Fruit fly (Drosophila melanogaster) whole organism, embryonic: ENCODE results near the gene cv-c.

Experiments used
- Aef1 ChIP-seq: fragments of 200-800 bp; sonication (Bioruptor generic); IDR thresholded peaks from 3 replicates; pipeline ENCODE4 v1.3.6; 2022; ENCODE audit warnings: missing biosample characterization, missing genetic modification characterization
- Asciz ChIP-seq: fragments of 200-800 bp; sonication (Bioruptor generic); optimal IDR thresholded peaks from 2 replicates; lab custom pipeline; 2017; ENCODE audit warnings: missing biosample characterization, mild to moderate bottlenecking, missing genetic modification characterization, missing genetic modification reagents
- B-H2 ChIP-seq: fragments of 200-800 bp; sonication (Bioruptor generic); optimal IDR thresholded peaks from 2 replicates; lab custom pipeline; 2018; ENCODE audit warnings: missing biosample characterization, mild to moderate bottlenecking, missing genetic modification characterization
- CG10366 ChIP-seq: fragments of 200-800 bp; sonication (Bioruptor generic); IDR thresholded peaks from 2 replicates; pipeline ENCODE4 v1.3.6; 2022; ENCODE audit warnings: missing biosample characterization, missing genetic modification characterization
- CG10462 ChIP-seq: fragments of 200-800 bp; sonication (Bioruptor generic); optimal IDR thresholded peaks from 2 replicates; lab custom pipeline; 2016; ENCODE audit warnings: missing biosample characterization, missing genetic modification characterization
- CG13296 ChIP-seq: fragments of 200-800 bp; sonication (Bioruptor generic); optimal IDR thresholded peaks from 3 replicates; lab custom pipeline; 2018; ENCODE audit warnings: missing biosample characterization, mild to moderate bottlenecking, missing genetic modification characterization
- CG14860 ChIP-seq: fragments of 200-800 bp; sonication (Bioruptor generic); IDR thresholded peaks from 3 replicates; pipeline ENCODE4 v1.3.6; 2022; ENCODE audit warnings: missing biosample characterization, missing genetic modification characterization; ENCODE audit not compliant: partially characterized antibody
- CG1603 ChIP-seq: fragments of 200-800 bp; sonication (Bioruptor generic); optimal IDR thresholded peaks from 2 replicates; lab custom pipeline; 2019; ENCODE audit warnings: missing biosample characterization, mild to moderate bottlenecking, missing genetic modification characterization, moderate library complexity
- CG1647 ChIP-seq: fragments of 200-800 bp; sonication (Bioruptor generic); optimal IDR thresholded peaks from 3 replicates; lab custom pipeline; 2016; ENCODE audit warnings: missing biosample characterization, missing genetic modification characterization
- CG17385 ChIP-seq: fragments of 200-800 bp; sonication (Bioruptor generic); optimal IDR thresholded peaks from 3 replicates; lab custom pipeline; 2018; ENCODE audit warnings: missing biosample characterization, mild to moderate bottlenecking, missing genetic modification characterization
- CG2202 ChIP-seq: fragments of 200-800 bp; sonication (Bioruptor generic); optimal IDR thresholded peaks from 2 replicates; lab custom pipeline; 2018; ENCODE audit warnings: missing biosample characterization, mild to moderate bottlenecking, missing genetic modification characterization
- CG3281 ChIP-seq: fragments of 200-800 bp; sonication (Bioruptor generic); optimal IDR thresholded peaks from 3 replicates; lab custom pipeline; 2017; ENCODE audit warnings: missing biosample characterization, mild to moderate bottlenecking, missing genetic modification characterization
- CG3726 ChIP-seq: fragments of 200-800 bp; sonication (Bioruptor generic); IDR thresholded peaks from 3 replicates; pipeline ENCODE4, ENCODE4 v1.3.6; 2022; ENCODE audit warnings: missing biosample characterization, missing genetic modification characterization
- CG7839 ChIP-seq: fragments of 200-800 bp; sonication (Bioruptor generic); optimal IDR thresholded peaks from 3 replicates; lab custom pipeline; 2018; ENCODE audit warnings: missing biosample characterization, mild to moderate bottlenecking, missing genetic modification characterization, moderate library complexity
- CG8944 ChIP-seq: fragments of 200-800 bp; sonication (Bioruptor generic); optimal IDR thresholded peaks from 3 replicates; lab custom pipeline; 2016; ENCODE audit warnings: missing biosample characterization, missing genetic modification characterization
- CoRest ChIP-seq: fragments of 200-800 bp; sonication (Bioruptor generic); optimal IDR thresholded peaks from 3 replicates; lab custom pipeline; 2018; ENCODE audit warnings: missing biosample characterization, mild to moderate bottlenecking, missing genetic modification characterization, moderate library complexity
- D19B ChIP-seq: fragments of 200-800 bp; sonication (Bioruptor generic); optimal IDR thresholded peaks from 2 replicates; lab custom pipeline; 2017; ENCODE audit warnings: missing biosample characterization, mild to moderate bottlenecking, missing genetic modification characterization
- Deaf1 ChIP-seq: fragments of 200-800 bp; optimal IDR thresholded peaks from 3 replicates; lab custom pipeline; 2019; ENCODE audit warnings: missing biosample characterization, mild to moderate bottlenecking, missing genetic modification characterization, moderate library complexity
- Dref ChIP-seq: fragments of 200-800 bp; sonication (Bioruptor generic); IDR thresholded peaks from 2 replicates; pipeline ENCODE4 v1.3.6; 2022; ENCODE audit warnings: missing biosample characterization, missing genetic modification characterization
- Elba2 ChIP-seq: fragments of 200-800 bp; sonication (Bioruptor generic); optimal IDR thresholded peaks from 3 replicates; lab custom pipeline; 2016; ENCODE audit warnings: missing biosample characterization, missing genetic modification characterization
- Ets65A ChIP-seq: fragments of 200-800 bp; sonication (Bioruptor generic); peaks from one replicate; lab custom pipeline; 2016; ENCODE audit warnings: missing biosample characterization, missing genetic modification characterization
- Ets97D ChIP-seq: fragments of 200-800 bp; sonication (Bioruptor generic); optimal IDR thresholded peaks from 3 replicates; lab custom pipeline; 2016; ENCODE audit warnings: missing biosample characterization, missing genetic modification characterization
- Gug ChIP-seq: fragments of 200-800 bp; sonication (Bioruptor generic); IDR thresholded peaks from 4 replicates; pipeline ENCODE4 v1.3.6; 2022; ENCODE audit warnings: missing biosample characterization, missing genetic modification characterization
- H15 ChIP-seq: fragments of 200-800 bp; sonication (Bioruptor generic); IDR thresholded peaks from 3 replicates; pipeline ENCODE4 v1.3.6; 2022; ENCODE audit warnings: missing biosample characterization, missing genetic modification characterization
- HLH4C ChIP-seq: fragments of 200-800 bp; sonication (Bioruptor generic); IDR thresholded peaks from 3 replicates; pipeline ENCODE4 v1.3.6; 2022; ENCODE audit warnings: missing biosample characterization, missing genetic modification characterization; ENCODE audit not compliant: partially characterized antibody
- Hr51 ChIP-seq, 2 experiments: fragments of 200-800 bp; sonication (Bioruptor generic); optimal IDR thresholded peaks; 2 replicates in 1 of 2; 3 replicates in 1 of 2; lab custom pipeline; 2016 to 2018; ENCODE audit warnings: missing biosample characterization in 2 of 2, missing genetic modification characterization in 2 of 2, mild to moderate bottlenecking in 1 of 2, moderate library complexity in 1 of 2
- MBD-R2 ChIP-seq: fragments of 200-800 bp; sonication (Bioruptor generic); IDR thresholded peaks from 2 replicates; pipeline ENCODE4 v1.3.6; 2022; ENCODE audit warnings: missing biosample characterization, missing genetic modification characterization
- Mes4 ChIP-seq: fragments of 200-800 bp; sonication (Bioruptor generic); optimal IDR thresholded peaks from 2 replicates; lab custom pipeline; 2016; ENCODE audit warnings: missing biosample characterization, missing genetic modification characterization
- Myb ChIP-seq: fragments of 200-800 bp; sonication (Bioruptor generic); optimal IDR thresholded peaks from 2 replicates; lab custom pipeline; 2016; ENCODE audit warnings: missing biosample characterization, missing genetic modification characterization
- NC2α ChIP-seq: fragments of 200-800 bp; sonication (Bioruptor generic); optimal IDR thresholded peaks from 2 replicates; lab custom pipeline; 2016; ENCODE audit warnings: missing biosample characterization, missing genetic modification characterization
- PHDP ChIP-seq: fragments of 200-800 bp; sonication (Bioruptor generic); optimal IDR thresholded peaks from 3 replicates; lab custom pipeline; 2018; ENCODE audit warnings: missing biosample characterization, mild to moderate bottlenecking, missing genetic modification characterization, moderate library complexity
- Taf1 ChIP-seq: fragments of 200-800 bp; sonication (Bioruptor generic); IDR thresholded peaks from 2 replicates; pipeline ENCODE4 v1.3.6; 2022; ENCODE audit warnings: missing biosample characterization, missing genetic modification characterization
- Vsx1 ChIP-seq: fragments of 200-800 bp; sonication (Bioruptor generic); optimal IDR thresholded peaks from 2 replicates; lab custom pipeline; 2017; ENCODE audit warnings: missing biosample characterization, mild to moderate bottlenecking, missing genetic modification characterization, missing genetic modification reagents
- bsh ChIP-seq, 2 experiments: fragments of 200-800 bp; sonication (Bioruptor generic); optimal IDR thresholded peaks; 2 replicates each; lab custom pipeline; 2017 to 2018; ENCODE audit warnings: mild to moderate bottlenecking in 2 of 2, missing biosample characterization in 2 of 2, missing genetic modification characterization in 2 of 2, moderate library complexity in 1 of 2
- en ChIP-seq: fragments of 200-800 bp; sonication (Bioruptor generic); optimal IDR thresholded peaks from 2 replicates; lab custom pipeline; 2016; ENCODE audit warnings: missing biosample characterization, missing genetic modification characterization
- fru ChIP-seq: fragments of >200 bp; optimal IDR thresholded peaks from 2 replicates; lab custom pipeline; 2017
- ftz-f1 ChIP-seq: fragments of 200-800 bp; sonication (Bioruptor generic); optimal IDR thresholded peaks from 2 replicates; lab custom pipeline; 2016; ENCODE audit warnings: missing biosample characterization, missing genetic modification characterization
- knrl ChIP-seq: fragments of 200-800 bp; sonication (Bioruptor generic); IDR thresholded peaks from 3 replicates; pipeline ENCODE4 v1.3.6; 2022; ENCODE audit warnings: missing biosample characterization, missing genetic modification characterization; ENCODE audit not compliant: partially characterized antibody
- lola ChIP-seq, 3 experiments: fragments of >200 bp in 2 of 3; fragments of 200-800 bp in 1 of 3; sonication (Bioruptor generic) in 1 of 3; optimal IDR thresholded peaks; 2 replicates each; lab custom pipeline; 2017 to 2019; ENCODE audit warnings: missing biosample characterization in 3 of 3, missing genetic modification characterization in 3 of 3, mild to moderate bottlenecking in 1 of 3, moderate library complexity in 1 of 3
- lov ChIP-seq, 2 experiments: fragments of 200-800 bp in 1 of 2; fragments of >200 bp in 1 of 2; sonication (Bioruptor generic) in 1 of 2; IDR thresholded peaks in 1 of 2; optimal IDR thresholded peaks in 1 of 2; 2 replicates in 1 of 2; 3 replicates in 1 of 2; pipeline versions ENCODE4 v1.3.6 to Lab custom; 2017 to 2022; ENCODE audit warnings: missing biosample characterization in 1 of 2, missing genetic modification characterization in 1 of 2
- org-1 ChIP-seq: fragments of 200-800 bp; sonication (Bioruptor generic); optimal IDR thresholded peaks from 2 replicates; lab custom pipeline; 2017; ENCODE audit warnings: missing biosample characterization, missing genetic modification characterization
- pum ChIP-seq: fragments of 200-800 bp; sonication (Bioruptor generic); optimal IDR thresholded peaks from 2 replicates; lab custom pipeline; 2016; ENCODE audit warnings: missing biosample characterization, missing genetic modification characterization
- rib ChIP-seq: fragments of 200-800 bp; sonication (Bioruptor generic); IDR thresholded peaks from 2 replicates; pipeline ENCODE4 v1.3.6; 2022; ENCODE audit warnings: missing biosample characterization, missing genetic modification characterization
- schlank ChIP-seq: fragments of 200-800 bp; sonication (Bioruptor generic); optimal IDR thresholded peaks from 2 replicates; lab custom pipeline; 2018; ENCODE audit warnings: missing biosample characterization, mild to moderate bottlenecking, missing genetic modification characterization
- sens-2 ChIP-seq: fragments of 200-800 bp; sonication (Bioruptor generic); IDR thresholded peaks from 2 replicates; pipeline ENCODE4 v1.3.6; 2022; ENCODE audit warnings: missing biosample characterization, missing genetic modification characterization
- trh ChIP-seq: fragments of 200-800 bp; sonication (Bioruptor generic); optimal IDR thresholded peaks from 2 replicates; lab custom pipeline; 2016; ENCODE audit warnings: missing biosample characterization, missing genetic modification characterization
- twi ChIP-seq: fragments of 200-800 bp; optimal IDR thresholded peaks from 2 replicates; lab custom pipeline; 2019; ENCODE audit warnings: missing biosample characterization, mild to moderate bottlenecking, missing genetic modification characterization, moderate library complexity
- wdn ChIP-seq: fragments of 200-800 bp; sonication (Bioruptor generic); IDR thresholded peaks from 2 replicates; pipeline ENCODE4 v1.3.6; 2022; ENCODE audit warnings: missing biosample characterization, missing genetic modification characterization
- zen2 ChIP-seq: fragments of 200-800 bp; sonication (Bioruptor generic); IDR thresholded peaks from 3 replicates; pipeline ENCODE4 v1.3.6; 2022; ENCODE audit warnings: missing biosample characterization, missing genetic modification characterization; ENCODE audit not compliant: partially characterized antibody

The cv-c gene

dm6 chr3R:14373192-14373827 lies 108.2 kb downstream of the cv-c start (continued):
- peak; percentile 64 for TF ChIP-seq Deaf1 (tag; lab: Kevin White, UChicago)
- TF ChIP-seq Dref (GFP tag; lab: Robert Waterston, UW), result no peak
- TF ChIP-seq wdn (GFP tag; lab: Robert Waterston, UW), result peak; percentile 88
- TF ChIP-seq CG2202, result peak; percentile 87
- peak; percentile 97 to 98 for TF ChIP-seq bsh (GFP tag; optimal IDR thresholded peaks at IDR 0.05; lab: Kevin White, UChicago)
- no peak for TF ChIP-seq zen2 (GFP tag; lab: Robert Waterston, UW)
- TF ChIP-seq org-1 (GFP tag; lab: Kevin White, UChicago), result peak; percentile 92
- peak; percentile 81 for TF ChIP-seq CG1647 (GFP tag; lab: Kevin White, UChicago)
- TF ChIP-seq Elba2 (GFP tag; lab: Kevin White, UChicago), result peak; percentile 26
- TF ChIP-seq Gug (GFP tag; lab: Robert Waterston, UW), result peak; percentile 63; the same call in 2 of the 4 replicates
- peak; percentile 94 for TF ChIP-seq NC2α (GFP tag; lab: Kevin White, UChicago)
- TF ChIP-seq CG1603 (tag; lab: Kevin White, UChicago), result peak; percentile 97
- peak; percentile 90 for TF ChIP-seq Ets97D (GFP tag; lab: Kevin White, UChicago)
- peak in 1 of 3 experiments; percentile 90 for TF ChIP-seq lola (GFP tag; optimal IDR thresholded peaks at IDR 0.05; lab: Kevin White, UChicago)
- peak; percentile 92 for TF ChIP-seq CG10462 (GFP tag; lab: Kevin White, UChicago)
- TF ChIP-seq Vsx1 (GFP tag; lab: Kevin White, UChicago), result peak; percentile 61
- peak; percentile 100 for TF ChIP-seq Ets65A (GFP tag; lab: Kevin White, UChicago)
- no peak for TF ChIP-seq fru
- peak; percentile 79 for TF ChIP-seq Myb (GFP tag; lab: Kevin White, UChicago)
- TF ChIP-seq H15 (GFP tag; lab: Robert Waterston, UW), result peak; percentile 89
- peak; percentile 76 for TF ChIP-seq CG3281 (GFP tag; lab: Kevin White, UChicago)
- peak; percentile 65 for TF ChIP-seq B-H2 (GFP tag; lab: Kevin White, UChicago)
- TF ChIP-seq lov (optimal IDR thresholded peaks at IDR 0.05; lab: Kevin White, UChicago), result no peak
- TF ChIP-seq lov (GFP tag; IDR thresholded peaks at IDR 0.05; lab: Robert Waterston, UW), result peak; percentile 93
- peak; percentile 36; the same call in 1 of the 2 replicates for TF ChIP-seq Taf1 (GFP tag; lab: Robert Waterston, UW)
- peak; percentile 93 for TF ChIP-seq en (GFP tag; lab: Kevin White, UChicago)
- no peak for TF ChIP-seq rib (GFP tag; lab: Robert Waterston, UW)
- TF ChIP-seq MBD-R2 (GFP tag; lab: Robert Waterston, UW), result peak; percentile 63
- peak; percentile 65 for TF ChIP-seq CG13296 (GFP tag; lab: Kevin White, UChicago)
- TF ChIP-seq CG8944 (GFP tag; lab: Kevin White, UChicago), result peak; percentile 97
- peak; percentile 97 for TF ChIP-seq sens-2
- TF ChIP-seq HLH4C (GFP tag; lab: Robert Waterston, UW), result no peak
- TF ChIP-seq twi (tag; lab: Kevin White, UChicago), result peak; percentile 83
- TF ChIP-seq ftz-f1, result no peak
- peak; percentile 94 for TF ChIP-seq PHDP (tag; lab: Kevin White, UChicago)
- peak; percentile 73 for TF ChIP-seq schlank (tag; lab: Kevin White, UChicago)
- peak; percentile 72 for TF ChIP-seq D19B
- peak; percentile 95 for TF ChIP-seq CoRest (tag; lab: Kevin White, UChicago)
- TF ChIP-seq CG17385 (GFP tag; lab: Kevin White, UChicago), result peak; percentile 91
- peak; percentile 94 for TF ChIP-seq Aef1 (GFP tag; lab: Robert Waterston, UW)
- TF ChIP-seq pum (GFP tag; lab: Kevin White, UChicago), result peak; percentile 95
- TF ChIP-seq knrl (GFP tag; lab: Robert Waterston, UW), result no peak
- peak; percentile 88 for TF ChIP-seq trh
- peak; percentile 93 to 96 for TF ChIP-seq Hr51 (GFP tag; optimal IDR thresholded peaks at IDR 0.05; lab: Kevin White, UChicago)
- peak; percentile 87 for TF ChIP-seq CG7839 (tag; lab: Kevin White, UChicago)
- TF ChIP-seq CG3726 (GFP tag; lab: Robert Waterston, UW), result peak; percentile 79; the same call in 1 of the 3 replicates
- TF ChIP-seq Asciz (GFP tag; lab: Kevin White, UChicago), result peak; percentile 90
- TF ChIP-seq CG10366 (GFP tag; lab: Robert Waterston, UW), result peak; percentile 97
- TF ChIP-seq CG14860 (GFP tag; lab: Robert Waterston, UW), result no peak
- TF ChIP-seq Mes4 (GFP tag; lab: Kevin White, UChicago), result peak; percentile 96
